Worm (Caenorhabditis elegans): ENCODE measurements around the gene nhr-139.

DNA sequence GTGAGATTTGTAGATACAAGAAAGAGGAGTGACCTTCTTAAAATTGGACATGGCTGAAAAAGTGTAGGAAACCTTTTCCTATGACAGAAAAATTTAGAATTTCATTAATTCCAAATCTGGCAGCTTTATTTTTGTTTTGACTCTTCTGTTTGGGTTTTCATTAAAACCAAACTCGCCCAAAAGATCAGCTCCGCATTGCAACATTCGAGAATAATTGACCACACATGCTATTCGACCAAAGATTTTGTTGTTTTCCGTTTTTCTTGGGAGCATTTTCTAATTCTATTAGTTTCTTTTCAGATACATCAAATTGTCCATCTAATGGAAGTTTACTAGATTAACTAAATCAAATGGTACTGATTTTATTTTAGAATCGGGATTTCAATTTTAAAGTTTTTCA is 31.3 kb downstream of the nhr-139 start, which contains the start of gene mec-1:
- TF ChIP-seq pes-1 (GFP tag; IDR thresholded peaks at IDR 0.05) (no peak), ama-1 (optimal IDR thresholded peaks at IDR 0.05) (no peak), ceh-36 (tag; optimal IDR thresholded peaks at IDR 0.05) (no peak), aly-1 (tag; optimal IDR thresholded peaks at IDR 0.05) (no peak), hmbx-1 (tag; optimal IDR thresholded peaks at IDR 0.05) (no peak), tbx-11 (GFP tag; IDR thresholded peaks at IDR 0.05) (no peak), hmg-4 (GFP tag; optimal IDR thresholded peaks at IDR 0.05) (no peak), F13C5.2 (tag; optimal IDR thresholded peaks at IDR 0.05) (no peak), B0310.2 (tag; optimal IDR thresholded peaks at IDR 0.05) (no peak), sea-1 (GFP tag; conservative IDR thresholded peaks at IDR 0.05) (no peak), tbx-37 (GFP tag; conservative IDR thresholded peaks at IDR 0.05) (no peak), flt-1 (GFP tag; IDR thresholded peaks at IDR 0.05) (no peak), scrt-1 (GFP tag; IDR thresholded peaks at IDR 0.05) (no peak), ceh-13 (GFP tag; optimal IDR thresholded peaks at IDR 0.05) (no peak)

Data from whole organism, early embryonic.